Worm (Caenorhabditis elegans) whole organism, L1 larva: ENCODE data around the gene C06H5.12.

Source experiments
- ces-1 ChIP-seq: fragments of 150-350 bp; optimal IDR thresholded peaks from 2 replicates; lab custom pipeline; 2014; ENCODE audit warnings: missing biosample characterization, missing genetic modification reagents, missing genetic modification characterization
- efl-1 ChIP-seq, 4 experiments: fragments of 150-350 bp; optimal IDR thresholded peaks in 3 of 4; peaks in 1 of 4; 1 replicate in 1 of 4; 2 replicates in 3 of 4; lab custom pipeline; 2014; ENCODE audit warnings: missing biosample characterization in 2 of 4, missing genetic modification characterization in 2 of 4, missing genetic modification reagents in 2 of 4
- egl-27 ChIP-seq, 2 experiments: fragments of 150-350 bp in 1 of 2; sonication (generic microtip); optimal IDR thresholded peaks; 3 replicates each; lab custom pipeline; 2017 to 2018; ENCODE audit warnings: missing biosample characterization in 2 of 2, missing genetic modification characterization in 2 of 2, missing genetic modification reagents in 2 of 2
- lir-3 ChIP-seq: sonication (generic microtip); optimal IDR thresholded peaks from 2 replicates; lab custom pipeline; 2016; ENCODE audit warnings: mild to moderate bottlenecking, missing genetic modification characterization, moderate library complexity, missing compliant biosample characterization; ENCODE audit not compliant: poor library complexity
- nhr-237 ChIP-seq: fragments of 150-350 bp; optimal IDR thresholded peaks from 2 replicates; lab custom pipeline; 2014; ENCODE audit warnings: missing biosample characterization, missing genetic modification characterization
- nhr-28 ChIP-seq: fragments of 150-350 bp; optimal IDR thresholded peaks from 2 replicates; lab custom pipeline; 2014; ENCODE audit warnings: missing biosample characterization, missing genetic modification characterization
- snpc-4 ChIP-seq: fragments of 150-350 bp; optimal IDR thresholded peaks from 2 replicates; lab custom pipeline; 2014; ENCODE audit warnings: missing biosample characterization, missing genetic modification characterization
- zag-1 ChIP-seq: fragments of 150-350 bp; optimal IDR thresholded peaks from 2 replicates; lab custom pipeline; 2014; ENCODE audit warnings: missing biosample characterization, missing genetic modification characterization

DNA sequence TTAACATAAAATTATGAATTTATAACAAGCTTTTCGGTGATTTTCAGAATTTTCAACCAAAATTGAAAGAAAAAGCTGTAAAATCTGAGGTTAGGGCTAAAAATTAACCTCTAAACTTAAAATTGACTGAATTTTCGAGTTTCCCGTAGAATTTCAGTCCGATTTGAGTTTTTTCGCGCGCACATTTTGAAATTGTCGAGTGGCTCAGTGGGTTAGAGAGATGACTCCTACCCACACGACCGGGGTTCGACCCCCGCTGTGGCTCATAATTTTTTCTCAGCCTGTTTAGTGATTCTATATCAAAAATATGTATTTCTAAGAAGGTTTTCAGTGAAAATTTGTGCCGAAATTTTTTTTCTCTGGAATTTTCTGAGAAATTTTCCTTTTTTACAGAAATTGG is 37.2 kb downstream of the C06H5.12 start:
- no peak for TF ChIP-seq nhr-237 (tag; lab: Kevin White, UChicago)
- no peak for TF ChIP-seq egl-27 (tag; optimal IDR thresholded peaks at IDR 0.05; lab: Kevin White, UChicago)
- TF ChIP-seq ces-1 (GFP tag; lab: Kevin White, UChicago): no peak
- TF ChIP-seq efl-1 (optimal IDR thresholded peaks at IDR 0.05; lab: Kevin White, UChicago): no peak
- peak in 1 of 2 experiments; percentile 69 for TF ChIP-seq efl-1 (GFP tag; optimal IDR thresholded peaks at IDR 0.05 in 1 of 2; lab: Kevin White, UChicago)
- no peak for TF ChIP-seq nhr-28 (tag; lab: Kevin White, UChicago)
- no peak for TF ChIP-seq zag-1 (tag; lab: Kevin White, UChicago)
- no peak for TF ChIP-seq snpc-4 (tag; lab: Kevin White, UChicago)
- TF ChIP-seq lir-3 (tag; lab: Kevin White, UChicago): no peak
